Fruit fly (Drosophila melanogaster) whole organism, adult: Measurements from ENCODE around the gene Nup358.

Experiments used
- CG11617 ChIP-seq: fragments of 200-800 bp; sonication (Bioruptor generic); optimal IDR thresholded peaks from 2 replicates; lab custom pipeline; 2017; ENCODE audit warnings: mild to moderate bottlenecking, missing biosample characterization, missing genetic modification reagents, missing genetic modification characterization
- CG12768 ChIP-seq: fragments of 200-800 bp; sonication (Bioruptor generic); optimal IDR thresholded peaks from 2 replicates; lab custom pipeline; 2017; ENCODE audit warnings: missing biosample characterization, missing genetic modification characterization, mild to moderate bottlenecking, moderate library complexity, missing genetic modification reagents
- CG1620 ChIP-seq: fragments of 200-800 bp; sonication (Bioruptor generic); optimal IDR thresholded peaks from 2 replicates; lab custom pipeline; 2016; ENCODE audit warnings: missing biosample characterization, missing genetic modification characterization
- CG33017 ChIP-seq: fragments of 200-800 bp; sonication (Bioruptor generic); optimal IDR thresholded peaks from 2 replicates; lab custom pipeline; 2018; ENCODE audit warnings: missing biosample characterization, mild to moderate bottlenecking, missing genetic modification characterization, moderate library complexity
- Crg-1 ChIP-seq: fragments of 200-800 bp; sonication (Bioruptor generic); optimal IDR thresholded peaks from 2 replicates; lab custom pipeline; 2016; ENCODE audit warnings: missing biosample characterization, missing genetic modification characterization
- Mnt ChIP-seq: fragments of 200-800 bp; sonication (Bioruptor generic); optimal IDR thresholded peaks from 2 replicates; lab custom pipeline; 2016; ENCODE audit warnings: missing biosample characterization, mild to moderate bottlenecking, missing genetic modification characterization
- cnc ChIP-seq, 2 experiments: fragments of >200 bp; optimal IDR thresholded peaks; 2 replicates each; lab custom pipeline; 2017
- kay ChIP-seq: fragments of 200-800 bp; sonication (Bioruptor generic); peaks from one replicate; lab custom pipeline; 2016; ENCODE audit warnings: missing biosample characterization, missing genetic modification characterization, borderline replicate concordance

DNA sequence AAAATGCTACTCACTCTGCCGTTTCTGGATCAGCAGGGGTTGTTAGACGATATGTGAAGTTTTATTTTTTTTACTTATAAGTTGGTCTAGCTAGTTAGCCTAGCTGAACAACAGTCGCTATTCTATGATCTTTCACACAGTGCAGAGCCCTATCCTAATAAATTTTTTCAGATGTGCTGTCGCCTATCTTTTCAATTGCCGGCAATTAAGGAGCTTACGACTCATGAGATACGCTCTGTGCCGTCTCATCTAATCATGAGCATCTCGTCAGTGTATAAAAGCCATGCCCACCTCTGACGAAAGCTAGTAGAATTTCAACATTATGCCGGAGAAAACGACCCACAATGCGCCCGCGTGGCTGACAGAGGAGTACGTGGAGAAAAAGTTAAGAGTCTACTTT lies 20.8 kb downstream of the Nup358 start, which contains the start of the genes CG11889 and CG11891:
- no peak for TF ChIP-seq CG11617
- no peak for TF ChIP-seq Mnt (GFP tag; lab: Kevin White, UChicago)
- no peak for TF ChIP-seq CG33017
- TF ChIP-seq CG1620 (GFP tag; lab: Kevin White, UChicago): no peak
- no peak for TF ChIP-seq Crg-1 (GFP tag; lab: Kevin White, UChicago)
- TF ChIP-seq CG12768: no peak
- TF ChIP-seq kay (GFP tag; lab: Kevin White, UChicago): no peak
- TF ChIP-seq cnc (optimal IDR thresholded peaks at IDR 0.05; lab: Kevin White, UChicago): no peak
